Worm (Caenorhabditis elegans) whole organism, L1 larva: ENCODE data around the gene F40F8.5.

Source experiments
- C04F5.9 ChIP-seq: sonication (generic microtip); optimal IDR thresholded peaks from 2 replicates; lab custom pipeline; 2016; ENCODE audit warnings: missing genetic modification characterization, missing compliant biosample characterization
- C16A3.4 ChIP-seq: fragments of 150-350 bp; optimal IDR thresholded peaks from 2 replicates; lab custom pipeline; 2014; ENCODE audit warnings: missing biosample characterization, missing genetic modification characterization
- aha-1 ChIP-seq: fragments of 150-350 bp; optimal IDR thresholded peaks from 2 replicates; lab custom pipeline; 2014; ENCODE audit warnings: missing biosample characterization, missing genetic modification characterization
- alr-1 ChIP-seq: fragments of 200-800 bp; sonication (Bioruptor generic); optimal IDR thresholded peaks from 2 replicates; lab custom pipeline; 2018; ENCODE audit warnings: borderline replicate concordance, mild to moderate bottlenecking, missing genetic modification characterization, missing compliant biosample characterization
- ama-1 ChIP-seq: fragments of 150-350 bp; optimal IDR thresholded peaks from 2 replicates; lab custom pipeline; 2014
- blmp-1 ChIP-seq: fragments of 150-350 bp; optimal IDR thresholded peaks from 2 replicates; lab custom pipeline; 2014; ENCODE audit warnings: missing biosample characterization, missing genetic modification characterization
- ceh-8 ChIP-seq: fragments of 200-800 bp; sonication (Bioruptor generic); optimal IDR thresholded peaks from 2 replicates; lab custom pipeline; 2018; ENCODE audit warnings: mild to moderate bottlenecking, missing genetic modification characterization, moderate library complexity, missing compliant biosample characterization
- ceh-82 ChIP-seq, 3 experiments: fragments of 150-350 bp in 1 of 3; sonication (generic microtip) in 2 of 3; optimal IDR thresholded peaks; 2 replicates each; lab custom pipeline; 2014 to 2017; ENCODE audit warnings: missing biosample characterization in 3 of 3, missing genetic modification characterization in 3 of 3
- ceh-88 ChIP-seq: fragments of 200-800 bp; sonication (Bioruptor generic); IDR thresholded peaks from 2 replicates; pipeline ENCODE4 v1.3.6; 2022; ENCODE audit warnings: missing genetic modification characterization, missing compliant biosample characterization
- ces-1 ChIP-seq: fragments of 150-350 bp; optimal IDR thresholded peaks from 2 replicates; lab custom pipeline; 2014; ENCODE audit warnings: missing biosample characterization, missing genetic modification reagents, missing genetic modification characterization
- dpl-1 ChIP-seq, 3 experiments: fragments of 150-350 bp in 2 of 3; sonication (generic microtip) in 1 of 3; optimal IDR thresholded peaks; 2 replicates each; lab custom pipeline; 2014 to 2017; ENCODE audit warnings: missing biosample characterization in 3 of 3, missing genetic modification characterization in 3 of 3, missing genetic modification reagents in 3 of 3
- efl-1 ChIP-seq, 4 experiments: fragments of 150-350 bp; optimal IDR thresholded peaks in 3 of 4; peaks in 1 of 4; 1 replicate in 1 of 4; 2 replicates in 3 of 4; lab custom pipeline; 2014; ENCODE audit warnings: missing biosample characterization in 2 of 4, missing genetic modification characterization in 2 of 4, missing genetic modification reagents in 2 of 4
- efl-3 ChIP-seq: fragments of 200-800 bp; sonication (Bioruptor generic); optimal IDR thresholded peaks from 2 replicates; lab custom pipeline; 2018; ENCODE audit warnings: mild to moderate bottlenecking, missing genetic modification characterization, missing compliant biosample characterization
- egl-27 ChIP-seq, 2 experiments: fragments of 150-350 bp in 1 of 2; sonication (generic microtip); optimal IDR thresholded peaks; 3 replicates each; lab custom pipeline; 2017 to 2018; ENCODE audit warnings: missing biosample characterization in 2 of 2, missing genetic modification characterization in 2 of 2, missing genetic modification reagents in 2 of 2
- fos-1 ChIP-seq: fragments of 150-350 bp; optimal IDR thresholded peaks from 2 replicates; lab custom pipeline; 2014; ENCODE audit warnings: missing biosample characterization, missing genetic modification characterization
- hlh-17 ChIP-seq: fragments of 200-800 bp; sonication (Bioruptor generic); optimal IDR thresholded peaks from 2 replicates; lab custom pipeline; 2018; ENCODE audit warnings: missing genetic modification characterization, mild to moderate bottlenecking, missing compliant biosample characterization, moderate library complexity, borderline replicate concordance
- hlh-4 ChIP-seq: sonication (generic microtip); optimal IDR thresholded peaks from 2 replicates; lab custom pipeline; 2016; ENCODE audit warnings: mild to moderate bottlenecking, missing genetic modification characterization, missing compliant biosample characterization
- irx-1 ChIP-seq: sonication (generic microtip); optimal IDR thresholded peaks from 2 replicates; lab custom pipeline; 2016; ENCODE audit warnings: missing genetic modification characterization, missing compliant biosample characterization
- jun-1 ChIP-seq: fragments of 150-350 bp; optimal IDR thresholded peaks from 2 replicates; lab custom pipeline; 2014; ENCODE audit warnings: missing biosample characterization, missing genetic modification reagents, missing genetic modification characterization
- lin-13 ChIP-seq: fragments of 150-350 bp; optimal IDR thresholded peaks from 2 replicates; lab custom pipeline; 2014; ENCODE audit warnings: missing biosample characterization, missing genetic modification reagents, missing genetic modification characterization
- lin-14 ChIP-seq: fragments of 200-800 bp; sonication (Bioruptor generic); optimal IDR thresholded peaks from 2 replicates; lab custom pipeline; 2018; ENCODE audit warnings: mild to moderate bottlenecking, missing genetic modification characterization, moderate library complexity, missing compliant biosample characterization
- lin-15B ChIP-seq: fragments of 150-350 bp; sonication (generic microtip); optimal IDR thresholded peaks from 3 replicates; lab custom pipeline; 2014; ENCODE audit warnings: missing biosample characterization, missing genetic modification characterization
- lsy-2 ChIP-seq, 2 experiments: fragments of 150-350 bp; optimal IDR thresholded peaks; 2 replicates each; lab custom pipeline; 2014; ENCODE audit warnings: missing biosample characterization in 2 of 2, missing genetic modification characterization in 2 of 2
- mef-2 ChIP-seq: fragments of 150-350 bp; optimal IDR thresholded peaks from 2 replicates; lab custom pipeline; 2014; ENCODE audit warnings: missing biosample characterization, missing genetic modification characterization
- mep-1 ChIP-seq: fragments of 150-350 bp; optimal IDR thresholded peaks from 2 replicates; lab custom pipeline; 2014; ENCODE audit warnings: missing biosample characterization, missing genetic modification characterization
- nhr-11 ChIP-seq: fragments of 150-350 bp; optimal IDR thresholded peaks from 2 replicates; lab custom pipeline; 2014; ENCODE audit warnings: missing biosample characterization, missing genetic modification characterization
- nhr-20 ChIP-seq: sonication (generic microtip); optimal IDR thresholded peaks from 2 replicates; lab custom pipeline; 2016; ENCODE audit warnings: mild to moderate bottlenecking, missing genetic modification characterization, missing compliant biosample characterization
- nhr-237 ChIP-seq: fragments of 150-350 bp; optimal IDR thresholded peaks from 2 replicates; lab custom pipeline; 2014; ENCODE audit warnings: missing biosample characterization, missing genetic modification characterization
- nhr-77 ChIP-seq: fragments of 150-350 bp; optimal IDR thresholded peaks from 2 replicates; lab custom pipeline; 2014; ENCODE audit warnings: missing biosample characterization, missing genetic modification characterization
- pqm-1 ChIP-seq: sonication (generic microtip); optimal IDR thresholded peaks from 3 replicates; lab custom pipeline; 2017; ENCODE audit warnings: missing biosample characterization, missing genetic modification characterization
- rnt-1 ChIP-seq: sonication (generic microtip); optimal IDR thresholded peaks from 2 replicates; lab custom pipeline; 2016; ENCODE audit warnings: mild to moderate bottlenecking, missing genetic modification characterization, moderate library complexity, missing compliant biosample characterization
- skn-1 ChIP-seq: fragments of 150-350 bp; optimal IDR thresholded peaks from 2 replicates; lab custom pipeline; 2014; ENCODE audit warnings: missing biosample characterization, missing genetic modification characterization
- snpc-4 ChIP-seq: fragments of 150-350 bp; optimal IDR thresholded peaks from 2 replicates; lab custom pipeline; 2014; ENCODE audit warnings: missing biosample characterization, missing genetic modification characterization
- snu-23 ChIP-seq: sonication (generic microtip); optimal IDR thresholded peaks from 2 replicates; lab custom pipeline; 2016; ENCODE audit warnings: missing genetic modification characterization, missing compliant biosample characterization
- sox-4 ChIP-seq: sonication (generic microtip); optimal IDR thresholded peaks from 2 replicates; lab custom pipeline; 2016; ENCODE audit warnings: missing genetic modification characterization, missing compliant biosample characterization
- sptf-1 ChIP-seq: fragments of 150-350 bp; optimal IDR thresholded peaks from 2 replicates; lab custom pipeline; 2014; ENCODE audit warnings: missing biosample characterization, missing genetic modification characterization
- swsn-7 ChIP-seq: sonication (generic microtip); optimal IDR thresholded peaks from 2 replicates; lab custom pipeline; 2016; ENCODE audit warnings: missing genetic modification characterization, missing compliant biosample characterization
- tbx-2 ChIP-seq: sonication (generic microtip); optimal IDR thresholded peaks from 2 replicates; lab custom pipeline; 2016; ENCODE audit warnings: missing genetic modification characterization, missing compliant biosample characterization
- tlp-1 ChIP-seq: fragments of 150-350 bp; optimal IDR thresholded peaks from 2 replicates; lab custom pipeline; 2014; ENCODE audit warnings: missing biosample characterization, missing genetic modification characterization
- unc-130 ChIP-seq: fragments of 150-350 bp; optimal IDR thresholded peaks from 2 replicates; lab custom pipeline; 2017; ENCODE audit warnings: missing biosample characterization, missing genetic modification characterization, inconsistent platforms
- unc-30 ChIP-seq: sonication (generic microtip); optimal IDR thresholded peaks from 2 replicates; lab custom pipeline; 2017; ENCODE audit warnings: missing biosample characterization, missing genetic modification characterization
- xbp-1 ChIP-seq: sonication (generic microtip); optimal IDR thresholded peaks from 2 replicates; lab custom pipeline; 2016; ENCODE audit warnings: missing genetic modification characterization, missing compliant biosample characterization
- zag-1 ChIP-seq: fragments of 150-350 bp; optimal IDR thresholded peaks from 2 replicates; lab custom pipeline; 2014; ENCODE audit warnings: missing biosample characterization, missing genetic modification characterization
- zip-4 ChIP-seq: fragments of 200-800 bp; sonication (Bioruptor generic); optimal IDR thresholded peaks from 2 replicates; lab custom pipeline; 2018; ENCODE audit warnings: mild to moderate bottlenecking, missing genetic modification characterization, moderate library complexity, missing compliant biosample characterization
- ztf-4 ChIP-seq: fragments of 150-350 bp; optimal IDR thresholded peaks from 2 replicates; lab custom pipeline; 2014; ENCODE audit warnings: missing biosample characterization, missing genetic modification characterization

F40F8.5 gene

DNA sequence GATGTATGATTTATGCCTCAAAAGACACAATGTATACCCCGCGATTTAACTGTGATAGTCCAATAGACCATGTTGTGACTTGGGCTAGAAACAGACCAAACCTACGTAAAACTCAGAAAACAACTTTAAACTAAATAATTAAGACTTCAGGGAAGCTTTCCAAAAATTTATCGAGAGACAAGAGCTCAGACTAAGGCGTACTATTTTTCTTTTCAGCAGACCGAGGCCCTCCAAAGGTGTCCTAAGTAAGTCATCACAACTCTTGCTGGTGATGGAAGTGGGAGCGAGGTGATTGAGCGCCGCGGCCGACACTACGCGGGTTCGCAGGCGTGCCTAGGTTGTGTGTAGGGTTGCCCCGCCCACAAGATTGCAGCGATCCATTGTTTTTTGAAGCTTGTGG, 32.3 kb upstream of the F40F8.5 start (continued):
- TF ChIP-seq ceh-82 (tag; optimal IDR thresholded peaks at IDR 0.05; lab: Kevin White, UChicago) (peak; percentile 34 to 69 (median 54)), efl-3 (GFP tag; lab: Kevin White, UChicago) (no peak), fos-1 (tag; lab: Kevin White, UChicago) (peak; percentile 61), ces-1 (GFP tag; lab: Kevin White, UChicago) (no peak), ama-1 (peak; percentile 89), pqm-1 (no peak), hlh-17 (GFP tag; lab: Kevin White, UChicago) (no peak), irx-1 (tag; lab: Kevin White, UChicago) (peak; percentile 43), sox-4 (tag; lab: Kevin White, UChicago) (no peak), C04F5.9 (tag; lab: Kevin White, UChicago) (peak; percentile 41), alr-1 (tag; lab: Kevin White, UChicago) (no peak), C16A3.4 (tag; lab: Kevin White, UChicago) (peak; percentile 26), zag-1 (tag; lab: Kevin White, UChicago) (no peak), unc-130 (tag; lab: Kevin White, UChicago) (no peak), unc-30 (tag; lab: Kevin White, UChicago) (no peak), jun-1 (tag; lab: Kevin White, UChicago) (peak; percentile 7), snu-23 (GFP tag; lab: Kevin White, UChicago) (peak; percentile 84), sptf-1 (tag; lab: Kevin White, UChicago) (no peak), mef-2 (tag; lab: Kevin White, UChicago) (no peak), tbx-2 (peak; percentile 60), ceh-88 (GFP tag; lab: Robert Waterston, UW) (peak; percentile 42), ztf-4 (no peak), skn-1 (peak; percentile 16), nhr-20 (peak; percentile 82), nhr-237 (no peak), nhr-77 (tag; lab: Kevin White, UChicago) (peak; percentile 59), lsy-2 (tag; optimal IDR thresholded peaks at IDR 0.05; lab: Kevin White, UChicago) (peak; percentile 31 to 67), ceh-8 (GFP tag; lab: Kevin White, UChicago) (no peak)
- TF ChIP-seq, all 84 proteins: peak for 44

DNA sequence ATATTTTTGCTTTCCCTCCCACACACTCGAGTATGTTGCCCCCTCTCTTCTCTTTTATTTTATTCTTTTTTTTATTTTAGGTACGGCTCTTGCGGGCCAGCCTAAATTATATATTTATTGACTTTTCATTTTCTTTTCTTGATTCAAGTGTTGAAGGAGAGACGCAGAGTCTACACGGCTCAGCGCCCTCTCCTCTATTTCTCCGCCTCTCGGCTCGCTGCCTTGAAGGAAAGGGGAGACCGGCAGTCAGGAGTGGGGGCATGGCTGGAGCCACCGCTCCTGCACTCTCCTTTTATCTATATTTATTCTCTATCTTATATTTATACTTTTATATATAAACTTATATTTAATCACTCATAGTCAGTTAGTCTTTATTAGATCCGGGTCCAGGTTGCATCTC, 31.7 kb upstream of the F40F8.5 start:
- TF ChIP-seq rnt-1 (tag; lab: Kevin White, UChicago): no peak
- TF ChIP-seq tbx-2: peak; percentile 10
- no peak for TF ChIP-seq unc-30 (tag; lab: Kevin White, UChicago)
- no peak for TF ChIP-seq swsn-7 (tag; lab: Kevin White, UChicago)
- no peak for TF ChIP-seq xbp-1 (tag; lab: Kevin White, UChicago)
- TF ChIP-seq blmp-1 (tag; lab: Kevin White, UChicago): no peak
- no peak for TF ChIP-seq efl-1 (optimal IDR thresholded peaks at IDR 0.05; lab: Kevin White, UChicago)
- TF ChIP-seq efl-1 (GFP tag; optimal IDR thresholded peaks at IDR 0.05 in 1 of 2; lab: Kevin White, UChicago): no peak
- TF ChIP-seq aha-1 (tag; lab: Kevin White, UChicago): no peak
- no peak for TF ChIP-seq tlp-1
- no peak for TF ChIP-seq skn-1
- TF ChIP-seq dpl-1 (GFP tag; optimal IDR thresholded peaks at IDR 0.05; lab: Kevin White, UChicago): no peak
- TF ChIP-seq zip-4: no peak
- TF ChIP-seq hlh-4 (tag; lab: Kevin White, UChicago): no peak
- TF ChIP-seq mep-1 (tag; lab: Kevin White, UChicago): peak; percentile 27
- TF ChIP-seq lin-14 (GFP tag; lab: Kevin White, UChicago): peak; percentile 52
- no peak for TF ChIP-seq lin-15B
- no peak for TF ChIP-seq egl-27 (tag; optimal IDR thresholded peaks at IDR 0.05; lab: Kevin White, UChicago)
- no peak for TF ChIP-seq nhr-11 (tag; lab: Kevin White, UChicago)
- no peak for TF ChIP-seq lin-13 (GFP tag; lab: Kevin White, UChicago)
- no peak for TF ChIP-seq ceh-8 (GFP tag; lab: Kevin White, UChicago)
- TF ChIP-seq ces-1 (GFP tag; lab: Kevin White, UChicago): no peak
- peak; percentile 51 for TF ChIP-seq snpc-4 (tag; lab: Kevin White, UChicago)
- no peak for TF ChIP-seq efl-3 (GFP tag; lab: Kevin White, UChicago)
